3 fruit fly cellular contexts compared by ENCODE assay signal in the genomic region with DNA sequence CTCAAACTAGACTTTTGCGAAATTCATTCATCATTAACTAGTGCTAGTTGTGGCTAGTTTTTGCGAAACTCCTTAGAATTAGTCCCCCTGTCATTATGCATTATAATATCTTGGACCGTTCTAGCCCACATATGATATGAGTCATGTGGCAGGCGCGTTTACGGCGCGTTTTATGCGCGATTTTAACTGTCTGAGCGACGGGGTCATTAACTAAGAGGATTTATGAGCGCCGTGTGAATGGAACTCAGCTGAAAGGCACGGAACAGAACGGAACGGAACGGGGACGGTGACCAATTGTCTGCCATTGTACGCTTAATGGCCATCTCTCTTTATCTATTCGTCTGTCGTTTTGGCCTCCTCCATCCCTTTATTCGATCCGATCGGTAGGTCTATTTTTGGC.
A peak's percentile ranks its signal among the peaks of the same experiment; 100 is the strongest.
TF ChIP-seq lines count a peak whose summit lies in the region.

No protein-coding gene starts in this region.

- TF ChIP-seq CTCF in whole organism, embryonic (GFP tag; optimal IDR thresholded peaks at IDR 0.05; lab: Kevin White, UChicago): no peak

TF ChIP-seq in whole organism, embryonic, 481 proteins besides CTCF, POLR2A, EP300 and RAD21 (continues in another document):
- TF ChIP-seq slbo (GFP tag; IDR thresholded peaks at IDR 0.05; lab: Robert Waterston, UW) (no peak), CG8290 (GFP tag; optimal IDR thresholded peaks at IDR 0.05; lab: Kevin White, UChicago) (no peak), CG8290 (tag; optimal IDR thresholded peaks at IDR 0.05; lab: Kevin White, UChicago) (no peak), NFAT (GFP tag; IDR thresholded peaks at IDR 0.05; lab: Robert Waterston, UW) (no peak), so (GFP tag; IDR thresholded peaks at IDR 0.05; lab: Robert Waterston, UW) (no peak), CG43689 (GFP tag; IDR thresholded peaks at IDR 0.05; lab: Robert Waterston, UW) (no peak), Bgb (GFP tag; IDR thresholded peaks at IDR 0.05; lab: Robert Waterston, UW; ENCODE audit: partially characterized antibody) (no peak), CG34224 (GFP tag; IDR thresholded peaks at IDR 0.05; lab: Robert Waterston, UW; ENCODE audit: partially characterized antibody) (no peak), CG32532 (GFP tag; IDR thresholded peaks at IDR 0.05; lab: Robert Waterston, UW) (no peak), CG4360 (GFP tag; IDR thresholded peaks at IDR 0.05; lab: Robert Waterston, UW) (no peak), CG17829 (tag; optimal IDR thresholded peaks at IDR 0.05; lab: Kevin White, UChicago) (no peak), tin (GFP tag; optimal IDR thresholded peaks at IDR 0.05; lab: Kevin White, UChicago) (no peak), Med (GFP tag; lab: Kevin White, UChicago) (no peak), Rx (GFP tag; IDR thresholded peaks at IDR 0.05; lab: Robert Waterston, UW) (no peak), D (optimal IDR thresholded peaks at IDR 0.05; lab: Kevin White, UChicago) (peak; percentile 11), D (GFP tag; optimal IDR thresholded peaks at IDR 0.05; lab: Kevin White, UChicago) (no peak), CG18764 (GFP tag; optimal IDR thresholded peaks at IDR 0.05; lab: Kevin White, UChicago) (no peak), vvl (GFP tag; IDR thresholded peaks at IDR 0.05; lab: Robert Waterston, UW) (no peak), CG8359 (GFP tag; optimal IDR thresholded peaks at IDR 0.05; lab: Kevin White, UChicago; ENCODE audit: borderline replicate concordance) (peak; percentile 97), abd-A (tag; optimal IDR thresholded peaks at IDR 0.05; lab: Kevin White, UChicago) (peak; percentile 15), pfk (GFP tag; optimal IDR thresholded peaks at IDR 0.05; lab: Kevin White, UChicago) (peak; percentile 88), CG14860 (GFP tag; IDR thresholded peaks at IDR 0.05; lab: Robert Waterston, UW; ENCODE audit: partially characterized antibody) (no peak), cad (GFP tag; optimal IDR thresholded peaks at IDR 0.05; lab: Kevin White, UChicago) (peak; percentile 42), chm (GFP tag; IDR thresholded peaks at IDR 0.05; lab: Robert Waterston, UW) (no peak), Sox102F (GFP tag; optimal IDR thresholded peaks at IDR 0.05; lab: Kevin White, UChicago) (no peak), trem (tag; optimal IDR thresholded peaks at IDR 0.05; lab: Kevin White, UChicago) (no peak), lbe (GFP tag; optimal IDR thresholded peaks at IDR 0.05; lab: Kevin White, UChicago) (no peak), org-1 (GFP tag; optimal IDR thresholded peaks at IDR 0.05; lab: Kevin White, UChicago) (no peak), CG10209 (GFP tag; optimal IDR thresholded peaks at IDR 0.05; lab: Kevin White, UChicago) (no peak), CoRest (tag; optimal IDR thresholded peaks at IDR 0.05; lab: Kevin White, UChicago) (no peak)

TF ChIP-seq in whole organism, prepupa, 60 proteins besides CTCF, POLR2A, EP300 and RAD21:
- TF ChIP-seq Eip78C (GFP tag; lab: Kevin White, UChicago): peak; percentile 20
- no peak for TF ChIP-seq lz (GFP tag; optimal IDR thresholded peaks at IDR 0.05; lab: Kevin White, UChicago)
TF ChIP-seq in whole organism, prepupa: peak in this region for 1.

TF ChIP-seq in whole organism, pupa, 21 proteins besides CTCF, POLR2A, EP300 and RAD21:
- TF ChIP-seq CG8301 (tag; optimal IDR thresholded peaks at IDR 0.05; lab: Kevin White, UChicago) (no peak), EcR (GFP tag; optimal IDR thresholded peaks at IDR 0.05; lab: Kevin White, UChicago) (peak; percentile 61)
TF ChIP-seq in whole organism, pupa: peak in this region for 1.
